Fruit fly (Drosophila melanogaster): ENCODE measurements around the gene RSG7.

- no peak for TF ChIP-seq CG13204 (GFP tag; optimal IDR thresholded peaks at IDR 0.05)
- no peak for TF ChIP-seq Snoo (tag; optimal IDR thresholded peaks at IDR 0.05)
- no peak for TF ChIP-seq rn (GFP tag; IDR thresholded peaks at IDR 0.05)
- no peak for TF ChIP-seq CG10348 (GFP tag; IDR thresholded peaks at IDR 0.05)
- no peak for TF ChIP-seq D1 (tag; optimal IDR thresholded peaks at IDR 0.05)
- no peak for TF ChIP-seq Ets98B (GFP tag; IDR thresholded peaks at IDR 0.05)
- no peak for TF ChIP-seq gl (tag; optimal IDR thresholded peaks at IDR 0.05)
- no peak for TF ChIP-seq CG34367 (tag; optimal IDR thresholded peaks at IDR 0.05)
- no peak for TF ChIP-seq CG15710 (tag; optimal IDR thresholded peaks at IDR 0.05)
These were observed 10.5 kb upstream of the RSG7 start for dm6 chrX:16854746-16855145.

All from whole organism, pupa.